Worm (Caenorhabditis elegans) whole organism, L4/young adult: ENCODE data around the gene cdd-1.

Source experiments
- W03F9.2 ChIP-seq: fragments of 150-350 bp; optimal IDR thresholded peaks from 2 replicates; lab custom pipeline; 2014; ENCODE audit warnings: missing biosample characterization, missing genetic modification characterization
- dao-5 ChIP-seq: sonication (generic microtip); optimal IDR thresholded peaks from 2 replicates; lab custom pipeline; 2016; ENCODE audit warnings: missing genotype, missing genetic modification characterization, moderate library complexity, missing compliant biosample characterization
- him-1 ChIP-seq: sonication (generic microtip); optimal IDR thresholded peaks from 2 replicates; lab custom pipeline; 2016; ENCODE audit warnings: missing genotype, missing genetic modification reagents, missing genetic modification characterization, missing compliant biosample characterization

Gene cdd-1

DNA sequence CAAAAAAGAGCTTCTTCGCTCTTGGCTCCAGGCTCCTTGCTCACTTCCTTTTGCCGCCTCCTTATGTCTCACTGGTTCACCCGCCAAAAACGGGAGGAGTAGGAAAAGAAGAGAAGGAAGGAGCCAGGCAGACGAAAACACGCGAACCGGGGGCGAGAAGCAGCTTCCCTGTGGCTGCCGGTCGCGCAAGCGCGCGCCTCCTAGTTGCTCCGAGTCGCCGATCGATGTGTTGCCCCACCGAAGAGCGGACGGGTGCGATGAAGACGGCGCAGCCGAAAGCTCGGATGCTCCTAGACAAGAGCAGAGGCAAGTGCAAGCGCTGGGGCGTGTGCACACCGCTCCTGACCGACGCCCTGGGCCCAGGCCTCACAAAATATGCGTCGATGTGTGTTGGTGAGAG lies 47.4 kb downstream of the cdd-1 start:
- TF ChIP-seq dao-5 (tag; lab: Kevin White, UChicago) (no peak), him-1 (peak; percentile 77), W03F9.2 (no peak)

- TF ChIP-seq W03F9.2: no peak
- no peak for TF ChIP-seq him-1
- TF ChIP-seq dao-5 (tag; lab: Kevin White, UChicago): no peak
Observed at ce11 chrX:8162793-8163192, 48.2 kb downstream of the cdd-1 start, which contains the start of gene F22F1.3. F22F1.3 (minus strand) TSS chrX:8163073.

ce11 chrX:8160016-8160415 lies 50.9 kb downstream of the cdd-1 start:
- TF ChIP-seq him-1 (no peak), dao-5 (tag; lab: Kevin White, UChicago) (no peak), W03F9.2 (no peak)

DNA sequence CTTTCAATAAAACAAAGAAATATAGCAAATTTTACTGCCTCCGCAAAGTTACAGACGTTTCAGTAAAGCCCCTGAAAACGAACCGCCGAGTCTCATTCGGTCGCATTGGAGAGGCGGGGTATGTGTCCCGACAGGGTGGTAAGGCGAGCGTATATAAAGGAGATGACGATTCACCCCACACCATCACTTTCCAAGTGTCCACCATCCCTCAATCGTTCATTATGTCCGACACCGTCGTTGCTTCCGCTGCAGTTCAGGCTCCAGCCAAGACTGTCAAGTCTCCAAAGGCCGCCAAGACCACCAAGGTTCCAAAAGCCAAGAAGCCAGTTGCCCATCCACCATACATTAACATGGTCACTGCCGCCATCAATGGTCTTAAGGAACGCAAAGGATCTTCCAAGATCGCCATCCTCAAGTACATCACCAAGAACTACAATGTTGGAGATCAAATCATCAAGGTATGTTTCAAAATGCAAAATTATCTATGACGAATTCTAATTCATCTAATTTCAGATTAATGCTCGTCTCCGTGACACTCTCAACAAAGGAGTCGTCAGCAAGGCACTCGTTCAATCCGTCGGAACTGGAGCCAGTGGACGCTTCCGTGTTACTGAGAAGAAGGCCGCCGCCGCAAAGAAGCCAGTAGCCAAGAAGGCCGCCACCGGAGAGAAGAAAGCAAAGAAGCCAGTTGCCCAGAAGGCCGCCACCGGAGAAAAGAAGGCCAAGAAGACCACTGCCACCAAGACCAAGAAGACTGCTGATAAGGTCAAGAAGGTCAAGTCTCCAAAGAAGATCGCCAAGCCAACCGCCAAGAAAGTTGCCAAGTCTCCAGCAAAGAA lies 51.8 kb downstream of the cdd-1 start, which contains the start of gene hil-3:
Gene hil-3 (plus strand): TSS at position 195 of the 839 bp plus-strand sequence.
- TF ChIP-seq W03F9.2 (no peak), him-1 (no peak), dao-5 (tag; lab: Kevin White, UChicago) (no peak)
